Worm (Caenorhabditis elegans) whole organism, L2 larva: Measurements from ENCODE around the gene ergi-3.

Experiments used
- C34F6.9 ChIP-seq: fragments of 150-350 bp; optimal IDR thresholded peaks from 2 replicates; lab custom pipeline; 2014; ENCODE audit warnings: missing biosample characterization, missing genetic modification characterization
- F13H6.1 ChIP-seq: sonication (generic microtip); optimal IDR thresholded peaks from 2 replicates; lab custom pipeline; 2016; ENCODE audit warnings: missing genetic modification characterization, missing compliant biosample characterization
- R02D3.7 ChIP-seq: fragments of 150-350 bp; optimal IDR thresholded peaks from 2 replicates; lab custom pipeline; 2014; ENCODE audit warnings: missing biosample characterization, missing genetic modification characterization
- Y55F3AM.14 ChIP-seq: fragments of 200-800 bp; sonication (Bioruptor generic); optimal IDR thresholded peaks from 2 replicates; lab custom pipeline; 2018; ENCODE audit warnings: mild to moderate bottlenecking, missing genetic modification characterization, missing compliant biosample characterization
- ZK546.5 ChIP-seq: sonication (generic microtip); optimal IDR thresholded peaks from 2 replicates; lab custom pipeline; 2017; ENCODE audit warnings: missing biosample characterization, missing genetic modification characterization
- aly-2 ChIP-seq: fragments of 150-350 bp; optimal IDR thresholded peaks from 2 replicates; lab custom pipeline; 2014; ENCODE audit warnings: missing biosample characterization, missing genetic modification characterization
- ama-1 ChIP-seq: fragments of 150-350 bp; optimal IDR thresholded peaks from 2 replicates; lab custom pipeline; 2018; ENCODE audit warnings: inconsistent platforms
- blmp-1 ChIP-seq: sonication (generic microtip); optimal IDR thresholded peaks from 2 replicates; lab custom pipeline; 2017; ENCODE audit warnings: missing genetic modification characterization, mild to moderate bottlenecking, missing compliant biosample characterization, antibody characterized with exemption, moderate library complexity; ENCODE audit not compliant: insufficient read depth
- ceh-16 ChIP-seq: fragments of 150-350 bp; optimal IDR thresholded peaks from 2 replicates; lab custom pipeline; 2014; ENCODE audit warnings: missing biosample characterization, missing genetic modification characterization
- ceh-82 ChIP-seq: fragments of 150-350 bp; optimal IDR thresholded peaks from 2 replicates; lab custom pipeline; 2014; ENCODE audit warnings: missing biosample characterization, missing genetic modification characterization
- crh-2 ChIP-seq: sonication (generic microtip); optimal IDR thresholded peaks from 2 replicates; lab custom pipeline; 2017; ENCODE audit warnings: missing biosample characterization, missing genetic modification characterization
- dmd-4 ChIP-seq: sonication (generic microtip); optimal IDR thresholded peaks from 2 replicates; lab custom pipeline; 2017; ENCODE audit warnings: missing biosample characterization, missing genetic modification characterization
- egl-27 ChIP-seq: sonication (generic microtip); optimal IDR thresholded peaks from 3 replicates; lab custom pipeline; 2017; ENCODE audit warnings: missing biosample characterization, missing genetic modification reagents, missing genetic modification characterization
- elt-3 ChIP-seq: sonication (generic microtip); optimal IDR thresholded peaks from 2 replicates; lab custom pipeline; 2017; ENCODE audit warnings: missing biosample characterization, missing genetic modification characterization
- fos-1 ChIP-seq: fragments of 150-350 bp; optimal IDR thresholded peaks from 2 replicates; lab custom pipeline; 2014; ENCODE audit warnings: missing biosample characterization, missing genetic modification characterization
- gmeb-1 ChIP-seq: fragments of 150-350 bp; optimal IDR thresholded peaks from 2 replicates; lab custom pipeline; 2014; ENCODE audit warnings: missing biosample characterization, missing genetic modification characterization
- lin-11 ChIP-seq: fragments of 150-350 bp; sonication (generic microtip); optimal IDR thresholded peaks from 2 replicates; lab custom pipeline; 2014; ENCODE audit warnings: missing biosample characterization, missing genetic modification characterization, inconsistent platforms, mixed read lengths
- lin-13 ChIP-seq: fragments of 150-350 bp; optimal IDR thresholded peaks from 2 replicates; lab custom pipeline; 2014; ENCODE audit warnings: missing biosample characterization, missing genetic modification reagents, missing genetic modification characterization
- lin-39 ChIP-seq: fragments of 150-350 bp; optimal IDR thresholded peaks from 2 replicates; lab custom pipeline; 2014; ENCODE audit warnings: missing biosample characterization, missing genetic modification reagents, missing genetic modification characterization
- lsy-2 ChIP-seq, 2 experiments: fragments of 150-350 bp in 1 of 2; sonication (generic microtip) in 1 of 2; optimal IDR thresholded peaks; 2 replicates each; lab custom pipeline; 2014 to 2017; ENCODE audit warnings: missing biosample characterization in 2 of 2, missing genetic modification characterization in 2 of 2
- mab-5 ChIP-seq: fragments of 150-350 bp; optimal IDR thresholded peaks from 2 replicates; lab custom pipeline; 2014; ENCODE audit warnings: missing biosample characterization, missing genetic modification characterization
- mbf-1 ChIP-seq: sonication (generic microtip); optimal IDR thresholded peaks from 2 replicates; lab custom pipeline; 2017; ENCODE audit warnings: missing biosample characterization, missing genetic modification characterization
- mdl-1 ChIP-seq, 2 experiments: fragments of 150-350 bp in 1 of 2; sonication (generic microtip) in 1 of 2; optimal IDR thresholded peaks; 2 replicates each; lab custom pipeline; 2017; ENCODE audit warnings: missing biosample characterization in 2 of 2, missing genetic modification characterization in 2 of 2
- nhr-10 ChIP-seq: sonication (generic microtip); optimal IDR thresholded peaks from 2 replicates; lab custom pipeline; 2017; ENCODE audit warnings: missing biosample characterization, missing genetic modification characterization
- nhr-12 ChIP-seq: fragments of 150-350 bp; optimal IDR thresholded peaks from 2 replicates; lab custom pipeline; 2014; ENCODE audit warnings: missing biosample characterization, missing genetic modification characterization
- nhr-129 ChIP-seq: fragments of 150-350 bp; optimal IDR thresholded peaks from 2 replicates; lab custom pipeline; 2014; ENCODE audit warnings: missing biosample characterization, missing genetic modification characterization
- nhr-21 ChIP-seq: fragments of 150-350 bp; optimal IDR thresholded peaks from 2 replicates; lab custom pipeline; 2014; ENCODE audit warnings: missing biosample characterization, missing genetic modification characterization
- nhr-23 ChIP-seq: fragments of 150-350 bp; optimal IDR thresholded peaks from 2 replicates; lab custom pipeline; 2014; ENCODE audit warnings: missing biosample characterization, missing genetic modification reagents, missing genetic modification characterization
- nhr-25 ChIP-seq: fragments of 150-350 bp; sonication (generic microtip); optimal IDR thresholded peaks from 3 replicates; lab custom pipeline; 2014; ENCODE audit warnings: missing biosample characterization, missing genetic modification characterization
- nhr-6 ChIP-seq: fragments of 150-350 bp; optimal IDR thresholded peaks from 2 replicates; lab custom pipeline; 2014; ENCODE audit warnings: missing biosample characterization, missing genetic modification characterization
- nhr-77 ChIP-seq: fragments of 150-350 bp; optimal IDR thresholded peaks from 2 replicates; lab custom pipeline; 2014; ENCODE audit warnings: missing biosample characterization, missing genetic modification characterization
- peb-1 ChIP-seq: fragments of 150-350 bp; optimal IDR thresholded peaks from 2 replicates; lab custom pipeline; 2014; ENCODE audit warnings: missing biosample characterization, missing genetic modification characterization
- skn-1 ChIP-seq: sonication (generic microtip); optimal IDR thresholded peaks from 2 replicates; lab custom pipeline; 2017; ENCODE audit warnings: missing biosample characterization, missing genetic modification characterization
- sma-3 ChIP-seq: sonication (generic microtip); optimal IDR thresholded peaks from 2 replicates; lab custom pipeline; 2016; ENCODE audit warnings: missing genetic modification reagents, missing genetic modification characterization, missing compliant biosample characterization
- sma-9 ChIP-seq, 2 experiments: fragments of 150-350 bp in 1 of 2; sonication (generic microtip) in 1 of 2; optimal IDR thresholded peaks; 2 replicates each; lab custom pipeline; 2014 to 2016; ENCODE audit warnings: missing genetic modification characterization in 2 of 2, mild to moderate bottlenecking in 1 of 2, missing biosample characterization in 1 of 2, missing compliant biosample characterization in 1 of 2, missing genetic modification reagents in 1 of 2, moderate library complexity in 1 of 2
- snpc-4 ChIP-seq: fragments of 150-350 bp; optimal IDR thresholded peaks from 2 replicates; lab custom pipeline; 2014; ENCODE audit warnings: missing biosample characterization, missing genetic modification characterization
- unc-39 ChIP-seq: fragments of 150-350 bp; optimal IDR thresholded peaks from 2 replicates; lab custom pipeline; 2014; ENCODE audit warnings: missing biosample characterization, missing genetic modification characterization
- unc-55 ChIP-seq: fragments of 150-350 bp; sonication (generic microtip); optimal IDR thresholded peaks from 3 replicates; lab custom pipeline; 2014; ENCODE audit warnings: missing biosample characterization, missing genetic modification reagents, missing genetic modification characterization
- zag-1 ChIP-seq: fragments of 150-350 bp; optimal IDR thresholded peaks from 2 replicates; lab custom pipeline; 2014; ENCODE audit warnings: missing biosample characterization, missing genetic modification characterization
- ztf-11 ChIP-seq: sonication (generic microtip); optimal IDR thresholded peaks from 2 replicates; lab custom pipeline; 2017; ENCODE audit warnings: missing biosample characterization, missing genetic modification characterization

ergi-3 gene

ce11 chrX:15619273-15619672, 2.7 kb upstream of the ergi-3 start:
- TF ChIP-seq lsy-2 (tag; optimal IDR thresholded peaks at IDR 0.05; lab: Kevin White, UChicago) (peak in 1 of 2 experiments; percentile 5), aly-2 (tag; lab: Kevin White, UChicago) (no peak), C34F6.9 (tag; lab: Kevin White, UChicago) (peak; percentile 43), F13H6.1 (tag; lab: Kevin White, UChicago) (no peak), nhr-129 (tag; lab: Kevin White, UChicago) (peak; percentile 18), nhr-23 (tag; lab: Kevin White, UChicago) (no peak), unc-39 (tag; lab: Kevin White, UChicago) (no peak), ztf-11 (tag; lab: Kevin White, UChicago) (no peak), ceh-82 (tag; lab: Kevin White, UChicago) (no peak), fos-1 (tag; lab: Kevin White, UChicago) (peak; percentile 32), mbf-1 (no peak), mab-5 (no peak), sma-3 (peak; percentile 24), R02D3.7 (no peak), lin-11 (tag; lab: Kevin White, UChicago) (peak; percentile 36), skn-1 (tag; lab: Kevin White, UChicago) (no peak), dmd-4 (tag; lab: Kevin White, UChicago) (no peak), sma-9 (GFP tag; optimal IDR thresholded peaks at IDR 0.05; lab: Kevin White, UChicago) (peak; percentile 40), sma-9 (tag; optimal IDR thresholded peaks at IDR 0.05; lab: Kevin White, UChicago) (no peak), snpc-4 (tag; lab: Kevin White, UChicago) (no peak)

- TF ChIP-seq lsy-2 (tag; optimal IDR thresholded peaks at IDR 0.05; lab: Kevin White, UChicago) (peak in 1 of 2 experiments; percentile 32), blmp-1 (tag; lab: Kevin White, UChicago) (no peak), C34F6.9 (tag; lab: Kevin White, UChicago) (peak; percentile 55), crh-2 (tag; lab: Kevin White, UChicago) (peak; percentile 52), nhr-10 (tag; lab: Kevin White, UChicago) (no peak), nhr-129 (tag; lab: Kevin White, UChicago) (peak; percentile 28), sma-9 (GFP tag; optimal IDR thresholded peaks at IDR 0.05; lab: Kevin White, UChicago) (peak; percentile 20), sma-9 (tag; optimal IDR thresholded peaks at IDR 0.05; lab: Kevin White, UChicago) (no peak), fos-1 (tag; lab: Kevin White, UChicago) (peak; percentile 18), lin-11 (tag; lab: Kevin White, UChicago) (no peak), zag-1 (tag; lab: Kevin White, UChicago) (peak; percentile 18)
These were observed 615 bp upstream of the ergi-3 start for ce11 chrX:15617168-15617567.

DNA sequence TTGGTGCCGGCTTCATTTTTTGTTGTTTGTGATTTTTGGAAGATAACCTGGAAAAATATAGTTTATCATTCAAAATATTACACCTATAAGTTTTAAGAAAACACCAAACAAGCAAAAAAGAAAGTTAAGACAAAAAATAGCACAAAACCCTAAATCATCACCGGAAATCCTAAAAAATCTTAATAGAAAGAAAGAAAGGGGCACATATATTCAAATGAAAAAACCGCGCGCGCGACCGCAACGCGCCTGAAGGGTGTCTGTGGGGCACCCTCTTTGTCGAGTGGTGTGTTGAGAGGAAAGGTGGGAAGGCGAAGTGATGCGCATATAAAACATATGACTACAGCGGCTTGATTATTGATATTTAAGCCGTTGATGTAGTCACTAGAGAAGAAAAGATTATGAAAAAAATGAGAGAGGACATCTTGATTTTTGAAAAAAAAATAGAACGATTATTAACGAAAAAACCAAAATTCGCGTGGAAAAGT, 2.8 kb downstream of the ergi-3 start, which contains the start of gene K09E9.3:
TSS of gene K09E9.3 (minus strand) at position 51 of the 485 bp plus-strand sequence.
- TF ChIP-seq unc-55 (GFP tag; lab: Kevin White, UChicago) (peak; percentile 36), lsy-2 (tag; optimal IDR thresholded peaks at IDR 0.05; lab: Kevin White, UChicago) (peak in 1 of 2 experiments; percentile 30), lin-13 (peak; percentile 1), egl-27 (tag; lab: Kevin White, UChicago) (no peak)

DNA sequence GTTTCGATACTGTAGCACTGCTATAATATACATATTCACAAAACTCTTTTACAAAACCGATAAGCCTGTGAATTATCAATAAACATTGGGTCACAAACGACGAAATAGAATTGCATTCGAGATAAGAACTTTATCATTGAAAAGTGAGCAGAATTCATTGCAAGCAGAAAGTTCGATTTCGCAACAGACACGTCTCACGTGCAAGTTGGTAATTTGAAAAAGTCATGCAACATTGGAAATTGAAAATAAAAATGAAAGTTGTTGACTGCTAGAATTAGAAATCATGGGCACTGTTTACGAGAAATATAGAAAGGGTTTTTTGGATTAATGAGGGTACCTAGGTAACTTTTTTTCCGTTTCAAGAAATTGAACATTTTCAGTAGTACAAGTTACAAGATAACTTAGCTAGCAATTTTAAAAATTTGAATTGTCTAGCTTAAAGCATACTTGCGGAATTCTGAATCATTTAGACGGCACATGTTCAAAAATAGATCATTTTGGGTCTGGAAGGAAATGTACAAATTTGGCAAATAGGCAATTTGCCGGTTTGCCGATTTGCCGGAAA, 5.9 kb downstream of the ergi-3 start:
- TF ChIP-seq unc-39 (tag; lab: Kevin White, UChicago) (no peak), nhr-12 (tag; lab: Kevin White, UChicago) (no peak), zag-1 (tag; lab: Kevin White, UChicago) (no peak), nhr-129 (tag; lab: Kevin White, UChicago) (peak; percentile 85), elt-3 (tag; lab: Kevin White, UChicago) (no peak), blmp-1 (tag; lab: Kevin White, UChicago) (peak; percentile 37), skn-1 (tag; lab: Kevin White, UChicago) (peak; percentile 84), sma-9 (GFP tag; optimal IDR thresholded peaks at IDR 0.05; lab: Kevin White, UChicago) (peak; percentile 72), sma-9 (tag; optimal IDR thresholded peaks at IDR 0.05; lab: Kevin White, UChicago) (no peak), nhr-23 (tag; lab: Kevin White, UChicago) (no peak), lin-11 (tag; lab: Kevin White, UChicago) (no peak), sma-3 (peak; percentile 63), ama-1 (peak; percentile 71), snpc-4 (tag; lab: Kevin White, UChicago) (no peak), Y55F3AM.14 (GFP tag; lab: Kevin White, UChicago) (no peak), ceh-82 (tag; lab: Kevin White, UChicago) (no peak), crh-2 (tag; lab: Kevin White, UChicago) (peak; percentile 93), ztf-11 (tag; lab: Kevin White, UChicago) (no peak), ceh-16 (no peak), nhr-6 (tag; lab: Kevin White, UChicago) (no peak), F13H6.1 (tag; lab: Kevin White, UChicago) (peak; percentile 53), mdl-1 (tag; optimal IDR thresholded peaks at IDR 0.05; lab: Kevin White, UChicago) (peak in 1 of 2 experiments; percentile 78), peb-1 (tag; lab: Kevin White, UChicago) (no peak), lin-39 (no peak), nhr-77 (tag; lab: Kevin White, UChicago) (no peak), dmd-4 (tag; lab: Kevin White, UChicago) (no peak), nhr-10 (tag; lab: Kevin White, UChicago) (no peak), C34F6.9 (tag; lab: Kevin White, UChicago) (peak; percentile 57), R02D3.7 (no peak), aly-2 (tag; lab: Kevin White, UChicago) (peak; percentile 54), gmeb-1 (peak; percentile 70), ZK546.5 (tag; lab: Kevin White, UChicago) (no peak), nhr-25 (peak; percentile 63), nhr-21 (peak; percentile 60), lsy-2 (tag; optimal IDR thresholded peaks at IDR 0.05; lab: Kevin White, UChicago) (peak; percentile 35 to 64), mab-5 (no peak)
